Fruit fly (Drosophila melanogaster) S2 (cell line): ENCODE results near the gene CG10631.

Source experiments
- CG8478 ChIP-seq: fragments of >200 bp; optimal IDR thresholded peaks from 2 replicates; lab custom pipeline; 2018
- CTCF ChIP-seq, 2 experiments: fragments of >200 bp; optimal IDR thresholded peaks; 2 replicates each; lab custom pipeline; 2018

dm6 chr2L:19756716-19757115 is at the start of gene CG10631:
- no peak for TF ChIP-seq CG8478 (lab: Kevin White, UChicago)
- TF ChIP-seq CTCF (optimal IDR thresholded peaks at IDR 0.05; lab: Kevin White, UChicago) = no peak
